Worm (Caenorhabditis elegans) whole organism, L2 larva: Measurements from ENCODE around the gene C08B6.14.

Experiments
- aly-2 ChIP-seq: fragments of 150-350 bp; optimal IDR thresholded peaks from 2 replicates; lab custom pipeline; 2014; ENCODE audit warnings: missing biosample characterization, missing genetic modification characterization
- lin-11 ChIP-seq: fragments of 150-350 bp; sonication (generic microtip); optimal IDR thresholded peaks from 2 replicates; lab custom pipeline; 2014; ENCODE audit warnings: missing biosample characterization, missing genetic modification characterization, inconsistent platforms, mixed read lengths
- nhr-237 ChIP-seq: fragments of 150-350 bp; optimal IDR thresholded peaks from 2 replicates; lab custom pipeline; 2014; ENCODE audit warnings: missing biosample characterization, missing genetic modification characterization
- snpc-4 ChIP-seq: fragments of 150-350 bp; optimal IDR thresholded peaks from 2 replicates; lab custom pipeline; 2014; ENCODE audit warnings: missing biosample characterization, missing genetic modification characterization
- unc-62 ChIP-seq: fragments of 150-350 bp; optimal IDR thresholded peaks from 2 replicates; lab custom pipeline; 2014; ENCODE audit warnings: missing biosample characterization, missing genetic modification reagents, missing genetic modification characterization

- TF ChIP-seq nhr-237 (tag; lab: Kevin White, UChicago), result no peak
- TF ChIP-seq aly-2 (tag; lab: Kevin White, UChicago), result no peak
- peak; percentile 65 for TF ChIP-seq snpc-4
- no peak for TF ChIP-seq lin-11 (tag; lab: Kevin White, UChicago)
- no peak for TF ChIP-seq unc-62
Measured at ce11 chrV:10134077-10134693, 32.4 kb upstream of the C08B6.14 start, which contains the start of the genes C08B6.18, wdr-20 and C08B6.8.
